Fruit fly (Drosophila melanogaster) whole organism, prepupa: ENCODE data around the gene lz.

ENCODE experiments used
- CG16779 ChIP-seq: fragments of 200-800 bp; sonication (Bioruptor generic); optimal IDR thresholded peaks from 3 replicates; lab custom pipeline; 2017; ENCODE audit warnings: missing biosample characterization, mild to moderate bottlenecking, missing genetic modification characterization
- CG3919 ChIP-seq: fragments of 200-800 bp; sonication (Bioruptor generic); optimal IDR thresholded peaks from 3 replicates; lab custom pipeline; 2016; ENCODE audit warnings: missing biosample characterization, missing genetic modification characterization
- CG4318 ChIP-seq: fragments of 200-800 bp; sonication (Bioruptor generic); optimal IDR thresholded peaks from 3 replicates; lab custom pipeline; 2017; ENCODE audit warnings: missing biosample characterization, mild to moderate bottlenecking, missing genetic modification characterization
- Eip75B ChIP-seq: fragments of 200-800 bp; sonication (Bioruptor generic); optimal IDR thresholded peaks from 3 replicates; lab custom pipeline; 2016; ENCODE audit warnings: missing biosample characterization, missing genetic modification characterization
- Ets96B ChIP-seq: fragments of 200-800 bp; optimal IDR thresholded peaks from 2 replicates; lab custom pipeline; 2019; ENCODE audit warnings: missing biosample characterization, mild to moderate bottlenecking, missing genetic modification characterization, moderate library complexity
- Gug ChIP-seq: fragments of 200-800 bp; sonication (Bioruptor generic); IDR thresholded peaks from 2 replicates; pipeline ENCODE4 v1.3.6; 2022; ENCODE audit warnings: missing biosample characterization, missing genetic modification characterization
- OdsH ChIP-seq: fragments of 200-800 bp; sonication (Bioruptor generic); optimal IDR thresholded peaks from 3 replicates; lab custom pipeline; 2016; ENCODE audit warnings: missing biosample characterization, missing genetic modification characterization
- esn ChIP-seq: fragments of 200-800 bp; sonication (Bioruptor generic); optimal IDR thresholded peaks from 2 replicates; lab custom pipeline; 2016; ENCODE audit warnings: missing biosample characterization, mild to moderate bottlenecking, missing genetic modification characterization, moderate library complexity
- ss ChIP-seq, 2 experiments: fragments of 200-800 bp; sonication (Bioruptor generic); optimal IDR thresholded peaks; 2 replicates in 1 of 2; 3 replicates in 1 of 2; lab custom pipeline; 2017 to 2018; ENCODE audit warnings: mild to moderate bottlenecking in 2 of 2, missing biosample characterization in 2 of 2, missing genetic modification characterization in 2 of 2, moderate library complexity in 1 of 2

dm6 chrX:9286386-9286785 is 1.9 kb downstream of the lz start:
- TF ChIP-seq CG16779 (no peak), Eip75B (no peak), CG3919 (no peak), CG4318 (GFP tag; lab: Kevin White, UChicago) (no peak), Ets96B (tag; lab: Kevin White, UChicago) (no peak), OdsH (no peak), ss (GFP tag; optimal IDR thresholded peaks at IDR 0.05; lab: Kevin White, UChicago) (no peak), Gug (GFP tag; lab: Robert Waterston, UW) (no peak), esn (GFP tag; lab: Kevin White, UChicago) (no peak)
